Fruit fly (Drosophila melanogaster) whole organism, prepupa: ENCODE measurements around the gene Z600.
A peak's percentile ranks its signal among the peaks of the same experiment; 100 is the strongest.

Source experiments
- Blimp-1 ChIP-seq: fragments of 200-800 bp; sonication (Bioruptor generic); optimal IDR thresholded peaks from 3 replicates; lab custom pipeline; 2017; ENCODE audit warnings: missing biosample characterization, missing genetic modification characterization, mild to moderate bottlenecking, moderate library complexity, missing genetic modification reagents
- CG10631 ChIP-seq: fragments of 200-800 bp; sonication (Bioruptor generic); optimal IDR thresholded peaks from 2 replicates; lab custom pipeline; 2016; ENCODE audit warnings: missing biosample characterization, missing genetic modification characterization
- CG10669 ChIP-seq: fragments of 200-800 bp; sonication (Bioruptor generic); optimal IDR thresholded peaks from 3 replicates; lab custom pipeline; 2018; ENCODE audit warnings: missing biosample characterization, mild to moderate bottlenecking, missing genetic modification characterization, moderate library complexity
- CG11294 ChIP-seq: fragments of 200-800 bp; sonication (Bioruptor generic); IDR thresholded peaks from 2 replicates; pipeline ENCODE4 v1.3.6; 2022; ENCODE audit warnings: missing biosample characterization, missing genetic modification characterization
- CG11762 ChIP-seq: fragments of 200-800 bp; sonication (Bioruptor generic); optimal IDR thresholded peaks from 3 replicates; lab custom pipeline; 2016; ENCODE audit warnings: missing biosample characterization, missing genetic modification characterization; ENCODE audit not compliant: insufficient read depth
- CG11902 ChIP-seq: fragments of 200-800 bp; sonication (Bioruptor generic); optimal IDR thresholded peaks from 3 replicates; lab custom pipeline; 2016; ENCODE audit warnings: missing biosample characterization, missing genetic modification characterization
- CG15336 ChIP-seq: fragments of 200-800 bp; sonication (Bioruptor generic); IDR thresholded peaks from 2 replicates; pipeline ENCODE4 v1.3.6; 2022; ENCODE audit warnings: missing biosample characterization, missing genetic modification characterization
- CG1621 ChIP-seq: fragments of 200-800 bp; sonication (Bioruptor generic); optimal IDR thresholded peaks from 3 replicates; lab custom pipeline; 2018; ENCODE audit warnings: missing biosample characterization, mild to moderate bottlenecking, missing genetic modification characterization
- CG16779 ChIP-seq: fragments of 200-800 bp; sonication (Bioruptor generic); optimal IDR thresholded peaks from 3 replicates; lab custom pipeline; 2017; ENCODE audit warnings: missing biosample characterization, mild to moderate bottlenecking, missing genetic modification characterization
- CG31627 ChIP-seq: fragments of 200-800 bp; sonication (Bioruptor generic); optimal IDR thresholded peaks from 3 replicates; lab custom pipeline; 2016; ENCODE audit warnings: missing biosample characterization, missing genetic modification characterization
- CG32006 ChIP-seq: fragments of 200-800 bp; sonication (Bioruptor generic); optimal IDR thresholded peaks from 3 replicates; lab custom pipeline; 2017; ENCODE audit warnings: missing biosample characterization, mild to moderate bottlenecking, missing genetic modification characterization
- CG3919 ChIP-seq: fragments of 200-800 bp; sonication (Bioruptor generic); optimal IDR thresholded peaks from 3 replicates; lab custom pipeline; 2016; ENCODE audit warnings: missing biosample characterization, missing genetic modification characterization
- CG4318 ChIP-seq: fragments of 200-800 bp; sonication (Bioruptor generic); optimal IDR thresholded peaks from 3 replicates; lab custom pipeline; 2017; ENCODE audit warnings: missing biosample characterization, mild to moderate bottlenecking, missing genetic modification characterization
- CG6163 ChIP-seq: fragments of 200-800 bp; sonication (Bioruptor generic); IDR thresholded peaks from 3 replicates; pipeline ENCODE4 v1.3.6; 2022; ENCODE audit warnings: missing biosample characterization, missing genetic modification characterization
- CG6276 ChIP-seq: fragments of 200-800 bp; sonication (Bioruptor generic); optimal IDR thresholded peaks from 2 replicates; lab custom pipeline; 2017; ENCODE audit warnings: missing biosample characterization, mild to moderate bottlenecking, missing genetic modification characterization
- CG6854 ChIP-seq: fragments of 200-800 bp; sonication (Bioruptor generic); optimal IDR thresholded peaks from 2 replicates; lab custom pipeline; 2017; ENCODE audit warnings: missing biosample characterization, mild to moderate bottlenecking, missing genetic modification characterization
- CG7368 ChIP-seq: fragments of 200-800 bp; sonication (Bioruptor generic); optimal IDR thresholded peaks from 3 replicates; lab custom pipeline; 2016; ENCODE audit warnings: missing biosample characterization, missing genetic modification characterization
- CG8119 ChIP-seq: fragments of 200-800 bp; sonication (Bioruptor generic); IDR thresholded peaks from 3 replicates; pipeline ENCODE4 v1.3.6; 2022; ENCODE audit warnings: missing biosample characterization, missing genetic modification characterization
- CG8319 ChIP-seq: fragments of 200-800 bp; sonication (Bioruptor generic); optimal IDR thresholded peaks from 3 replicates; lab custom pipeline; 2016; ENCODE audit warnings: missing biosample characterization, missing genetic modification characterization
- CG8632 ChIP-seq: fragments of 200-800 bp; sonication (Bioruptor generic); optimal IDR thresholded peaks from 3 replicates; lab custom pipeline; 2016; ENCODE audit warnings: missing biosample characterization, missing genetic modification characterization
- CG9139 ChIP-seq: fragments of 200-800 bp; sonication (Bioruptor generic); optimal IDR thresholded peaks from 3 replicates; lab custom pipeline; 2017; ENCODE audit warnings: missing biosample characterization, mild to moderate bottlenecking, missing genetic modification characterization
- Eip75B ChIP-seq: fragments of 200-800 bp; sonication (Bioruptor generic); optimal IDR thresholded peaks from 3 replicates; lab custom pipeline; 2016; ENCODE audit warnings: missing biosample characterization, missing genetic modification characterization
- Eip78C ChIP-seq: fragments of 200-800 bp; sonication (Bioruptor generic); peaks from one replicate; lab custom pipeline; 2016; ENCODE audit warnings: missing biosample characterization, missing genetic modification characterization
- Ets21C ChIP-seq: fragments of 200-800 bp; sonication (Bioruptor generic); optimal IDR thresholded peaks from 3 replicates; lab custom pipeline; 2016; ENCODE audit warnings: missing biosample characterization, missing genetic modification characterization
- Ets96B ChIP-seq: fragments of 200-800 bp; optimal IDR thresholded peaks from 2 replicates; lab custom pipeline; 2019; ENCODE audit warnings: missing biosample characterization, mild to moderate bottlenecking, missing genetic modification characterization, moderate library complexity
- Gug ChIP-seq: fragments of 200-800 bp; sonication (Bioruptor generic); IDR thresholded peaks from 2 replicates; pipeline ENCODE4 v1.3.6; 2022; ENCODE audit warnings: missing biosample characterization, missing genetic modification characterization
- Hr38 ChIP-seq: sonication (Bioruptor generic); optimal IDR thresholded peaks from 2 replicates; lab custom pipeline; 2016; ENCODE audit warnings: missing biosample characterization, missing genetic modification characterization
- Hr39 ChIP-seq: fragments of 200-800 bp; sonication (Bioruptor generic); optimal IDR thresholded peaks from 2 replicates; lab custom pipeline; 2016; ENCODE audit warnings: missing biosample characterization, missing genetic modification characterization
- Hr4 ChIP-seq: fragments of 200-800 bp; sonication (Bioruptor generic); optimal IDR thresholded peaks from 3 replicates; lab custom pipeline; 2016; ENCODE audit warnings: missing biosample characterization, missing genetic modification characterization
- Lpt ChIP-seq: fragments of 200-800 bp; sonication (Bioruptor generic); optimal IDR thresholded peaks from 3 replicates; lab custom pipeline; 2016; ENCODE audit warnings: missing biosample characterization, missing genetic modification characterization
- Met ChIP-seq: fragments of 200-800 bp; sonication (Bioruptor generic); optimal IDR thresholded peaks from 3 replicates; lab custom pipeline; 2016; ENCODE audit warnings: missing biosample characterization, missing genetic modification characterization
- OdsH ChIP-seq: fragments of 200-800 bp; sonication (Bioruptor generic); optimal IDR thresholded peaks from 3 replicates; lab custom pipeline; 2016; ENCODE audit warnings: missing biosample characterization, missing genetic modification characterization
- Smox ChIP-seq: fragments of 200-800 bp; sonication (Bioruptor generic); optimal IDR thresholded peaks from 3 replicates; lab custom pipeline; 2016; ENCODE audit warnings: missing biosample characterization, missing genetic modification characterization
- Sox102F ChIP-seq: fragments of 200-800 bp; sonication (Bioruptor generic); optimal IDR thresholded peaks from 2 replicates; lab custom pipeline; 2016; ENCODE audit warnings: missing biosample characterization, mild to moderate bottlenecking, missing genetic modification characterization
- achi ChIP-seq: fragments of 200-800 bp; sonication (Bioruptor generic); optimal IDR thresholded peaks from 3 replicates; lab custom pipeline; 2016; ENCODE audit warnings: missing biosample characterization, missing genetic modification characterization
- acj6 ChIP-seq: fragments of 200-800 bp; sonication (Bioruptor generic); optimal IDR thresholded peaks from 3 replicates; lab custom pipeline; 2016; ENCODE audit warnings: missing biosample characterization, missing genetic modification characterization
- cyc ChIP-seq: fragments of 200-800 bp; sonication (Bioruptor generic); optimal IDR thresholded peaks from 3 replicates; lab custom pipeline; 2016; ENCODE audit warnings: missing biosample characterization, missing genetic modification characterization
- dac ChIP-seq: fragments of 200-800 bp; sonication (Bioruptor generic); optimal IDR thresholded peaks from 2 replicates; lab custom pipeline; 2017; ENCODE audit warnings: missing biosample characterization, mild to moderate bottlenecking, missing genetic modification characterization
- dsx ChIP-seq: fragments of 200-800 bp; optimal IDR thresholded peaks from 3 replicates; lab custom pipeline; 2019; ENCODE audit warnings: missing biosample characterization, mild to moderate bottlenecking, missing genetic modification characterization, moderate library complexity; ENCODE audit not compliant: poor library complexity, severe bottlenecking
- eg ChIP-seq: fragments of 200-800 bp; sonication (Bioruptor generic); IDR thresholded peaks from 3 replicates; pipeline ENCODE4 v1.3.6; 2022; ENCODE audit warnings: missing biosample characterization, missing genetic modification characterization
- esn ChIP-seq: fragments of 200-800 bp; sonication (Bioruptor generic); optimal IDR thresholded peaks from 2 replicates; lab custom pipeline; 2016; ENCODE audit warnings: missing biosample characterization, mild to moderate bottlenecking, missing genetic modification characterization, moderate library complexity
- fd59A ChIP-seq: fragments of 200-800 bp; sonication (Bioruptor generic); optimal IDR thresholded peaks from 2 replicates; lab custom pipeline; 2017; ENCODE audit warnings: missing biosample characterization, mild to moderate bottlenecking, missing genetic modification characterization, missing genetic modification reagents
- fkh ChIP-seq: fragments of 200-800 bp; sonication (Bioruptor generic); optimal IDR thresholded peaks from 3 replicates; lab custom pipeline; 2017; ENCODE audit warnings: missing biosample characterization, mild to moderate bottlenecking, missing genetic modification characterization, moderate library complexity
- lz ChIP-seq: fragments of 200-800 bp; sonication (Bioruptor generic); optimal IDR thresholded peaks from 3 replicates; lab custom pipeline; 2016; ENCODE audit warnings: missing biosample characterization, missing genetic modification characterization
- net ChIP-seq: fragments of 200-800 bp; sonication (Bioruptor generic); optimal IDR thresholded peaks from 3 replicates; lab custom pipeline; 2016; ENCODE audit warnings: missing biosample characterization, missing genetic modification characterization
- pdm3 ChIP-seq: fragments of 200-800 bp; sonication (Bioruptor generic); optimal IDR thresholded peaks from 3 replicates; lab custom pipeline; 2016; ENCODE audit warnings: missing biosample characterization, missing genetic modification characterization
- salr ChIP-seq, 2 experiments: fragments of 200-800 bp; sonication (Bioruptor generic); optimal IDR thresholded peaks; 3 replicates each; lab custom pipeline; 2016 to 2018; ENCODE audit warnings: missing biosample characterization in 2 of 2, missing genetic modification characterization in 2 of 2, mild to moderate bottlenecking in 1 of 2
- spab ChIP-seq: fragments of 200-800 bp; sonication (Bioruptor generic); optimal IDR thresholded peaks from 2 replicates; lab custom pipeline; 2017; ENCODE audit warnings: missing biosample characterization, mild to moderate bottlenecking, missing genetic modification characterization, missing genetic modification reagents
- ss ChIP-seq, 2 experiments: fragments of 200-800 bp; sonication (Bioruptor generic); optimal IDR thresholded peaks; 2 replicates in 1 of 2; 3 replicates in 1 of 2; lab custom pipeline; 2017 to 2018; ENCODE audit warnings: mild to moderate bottlenecking in 2 of 2, missing biosample characterization in 2 of 2, missing genetic modification characterization in 2 of 2, moderate library complexity in 1 of 2
- topi ChIP-seq: fragments of 200-800 bp; sonication (Bioruptor generic); optimal IDR thresholded peaks from 3 replicates; lab custom pipeline; 2016; ENCODE audit warnings: missing biosample characterization, missing genetic modification characterization
- vri ChIP-seq: fragments of 200-800 bp; sonication (Bioruptor generic); optimal IDR thresholded peaks from 3 replicates; lab custom pipeline; 2016; ENCODE audit warnings: missing biosample characterization, mild to moderate bottlenecking, missing genetic modification characterization

Z600 gene

dm6 chr3L:15537916-15538581 is 29.2 kb downstream of the Z600 start:
- TF ChIP-seq CG9139 (GFP tag; lab: Kevin White, UChicago) (no peak), Hr4 (GFP tag; lab: Kevin White, UChicago) (peak; percentile 86), CG6276 (GFP tag; lab: Kevin White, UChicago) (peak; percentile 79), CG11294 (GFP tag; lab: Robert Waterston, UW) (peak; percentile 42; the same call in 1 of the 2 replicates), vri (GFP tag; lab: Kevin White, UChicago) (no peak), CG1621 (tag; lab: Kevin White, UChicago) (no peak), CG4318 (peak; percentile 71), cyc (GFP tag; lab: Kevin White, UChicago) (peak; percentile 20), fd59A (GFP tag; lab: Kevin White, UChicago) (peak; percentile 27), CG31627 (GFP tag; lab: Kevin White, UChicago) (peak; percentile 37), CG6854 (GFP tag; lab: Kevin White, UChicago) (no peak), Hr38 (no peak), CG8119 (peak; percentile 58; the same call in 2 of the 3 replicates), Met (GFP tag; lab: Kevin White, UChicago) (peak; percentile 56), CG10631 (peak; percentile 70), Ets21C (GFP tag; lab: Kevin White, UChicago) (no peak), Eip75B (GFP tag; lab: Kevin White, UChicago) (peak; percentile 63), dac (GFP tag; lab: Kevin White, UChicago) (peak; percentile 41), spab (GFP tag; lab: Kevin White, UChicago) (peak; percentile 60), topi (peak; percentile 49), salr (GFP tag; optimal IDR thresholded peaks at IDR 0.05; lab: Kevin White, UChicago) (peak in 1 of 2 experiments; percentile 84), Smox (GFP tag; lab: Kevin White, UChicago) (peak; percentile 55), CG11902 (peak; percentile 5), net (GFP tag; lab: Kevin White, UChicago) (peak; percentile 71), dsx (GFP tag; lab: Kevin White, UChicago) (peak; percentile 51), Hr39 (GFP tag; lab: Kevin White, UChicago) (peak; percentile 47), CG16779 (tag; lab: Kevin White, UChicago) (peak; percentile 30), Gug (GFP tag; lab: Robert Waterston, UW) (peak; percentile 71), CG32006 (GFP tag; lab: Kevin White, UChicago) (peak; percentile 90), pdm3 (GFP tag; lab: Kevin White, UChicago) (peak; percentile 68), ss (GFP tag; optimal IDR thresholded peaks at IDR 0.05; lab: Kevin White, UChicago) (peak; percentile 36 to 67), fkh (GFP tag; lab: Kevin White, UChicago) (no peak), esn (GFP tag; lab: Kevin White, UChicago) (peak; percentile 46), Lpt (peak; percentile 66), CG6163 (GFP tag; lab: Robert Waterston, UW) (peak; percentile 36; the same call in 2 of the 3 replicates), Eip78C (GFP tag; lab: Kevin White, UChicago) (peak; percentile 93), CG11762 (GFP tag; lab: Kevin White, UChicago) (peak; percentile 59), CG15336 (GFP tag; lab: Robert Waterston, UW) (peak; percentile 79), acj6 (GFP tag; lab: Kevin White, UChicago) (peak; percentile 55), Sox102F (GFP tag; lab: Kevin White, UChicago) (peak; percentile 31), CG10669 (peak; percentile 57), eg (GFP tag; lab: Robert Waterston, UW) (peak; percentile 62; the same call in 1 of the 3 replicates), CG3919 (GFP tag; lab: Kevin White, UChicago) (peak; percentile 45), CG7368 (GFP tag; lab: Kevin White, UChicago) (no peak), CG8632 (GFP tag; lab: Kevin White, UChicago) (peak; percentile 29), achi (GFP tag; lab: Kevin White, UChicago) (peak; percentile 76), Ets96B (tag; lab: Kevin White, UChicago) (peak; percentile 62), Blimp-1 (GFP tag; lab: Kevin White, UChicago) (no peak), OdsH (GFP tag; lab: Kevin White, UChicago) (peak; percentile 73), lz (GFP tag; lab: Kevin White, UChicago) (peak; percentile 51), CG8319 (GFP tag; lab: Kevin White, UChicago) (peak; percentile 21)
